Worm (Caenorhabditis elegans): Measurements from ENCODE around the gene mig-14.

- TF ChIP-seq tra-4 (tag; optimal IDR thresholded peaks at IDR 0.05): no peak
- TF ChIP-seq hmg-4 (GFP tag; optimal IDR thresholded peaks at IDR 0.05): no peak
- TF ChIP-seq hmbx-1 (tag; optimal IDR thresholded peaks at IDR 0.05): no peak
- TF ChIP-seq scrt-1 (GFP tag; IDR thresholded peaks at IDR 0.05): no peak
- TF ChIP-seq ceh-36 (tag; optimal IDR thresholded peaks at IDR 0.05): no peak
Observed at ce11 chrII:13713239-13713638, 28.3 kb upstream of the mig-14 start.

Measured in whole organism, early embryonic.